Fruit fly (Drosophila melanogaster): ENCODE results near the gene AdipoR.

AdipoR gene

dm6 chr3R:22580546-22580945, 32.9 kb upstream of the AdipoR start, which contains the start of gene CSN6 (continued):
- no peak for TF ChIP-seq Hr51 (GFP tag; optimal IDR thresholded peaks at IDR 0.05)
- TF ChIP-seq Sin3A (optimal IDR thresholded peaks at IDR 0.05) = peak; percentile 37
- TF ChIP-seq hkb (optimal IDR thresholded peaks at IDR 0.05) = peak; percentile 29
- no peak for TF ChIP-seq hkb (GFP tag; IDR thresholded peaks at IDR 0.05)
- no peak for TF ChIP-seq dimm (GFP tag; IDR thresholded peaks at IDR 0.05)
- TF ChIP-seq Dp (GFP tag; optimal IDR thresholded peaks at IDR 0.05) = peak; percentile 87
- no peak for TF ChIP-seq cad (GFP tag; optimal IDR thresholded peaks at IDR 0.05)
- TF ChIP-seq Sry-δ (GFP tag; optimal IDR thresholded peaks at IDR 0.05) = peak; percentile 91
- TF ChIP-seq GATAe (GFP tag; conservative IDR thresholded peaks at IDR 0.05) = peak; percentile 61
- TF ChIP-seq CG13123 (GFP tag; optimal IDR thresholded peaks at IDR 0.05) = no peak
- TF ChIP-seq CG15073 (GFP tag; optimal IDR thresholded peaks at IDR 0.05) = no peak
- TF ChIP-seq CG10366 (GFP tag; IDR thresholded peaks at IDR 0.05) = no peak
- TF ChIP-seq Sry-β (GFP tag; optimal IDR thresholded peaks at IDR 0.05) = no peak
- no peak for TF ChIP-seq CG8359 (GFP tag; optimal IDR thresholded peaks at IDR 0.05; ENCODE audit: borderline replicate concordance)
- TF ChIP-seq bbx (GFP tag; IDR thresholded peaks at IDR 0.05; ENCODE audit: partially characterized antibody) = peak; percentile 84
- no peak for TF ChIP-seq CG18262 (tag; optimal IDR thresholded peaks at IDR 0.05)
- peak; percentile 62; the same call in 2 of the 3 replicates for TF ChIP-seq zen2 (GFP tag; IDR thresholded peaks at IDR 0.05; ENCODE audit: partially characterized antibody)
- TF ChIP-seq ro (GFP tag; IDR thresholded peaks at IDR 0.05) = no peak
- TF ChIP-seq hbn (GFP tag; IDR thresholded peaks at IDR 0.05; ENCODE audit: partially characterized antibody) = peak; percentile 69
- TF ChIP-seq sna (GFP tag; IDR thresholded peaks at IDR 0.05; ENCODE audit: partially characterized antibody) = peak; percentile 79
- peak; percentile 84 for TF ChIP-seq amos (GFP tag; IDR thresholded peaks at IDR 0.05; ENCODE audit: partially characterized antibody)
- TF ChIP-seq ranshi (GFP tag; IDR thresholded peaks at IDR 0.05) = no peak
- peak; percentile 82 for TF ChIP-seq Scr (GFP tag; IDR thresholded peaks at IDR 0.05; ENCODE audit: partially characterized antibody)
- peak; percentile 14 for TF ChIP-seq exex (tag; optimal IDR thresholded peaks at IDR 0.05)
- TF ChIP-seq CG2116 (GFP tag; optimal IDR thresholded peaks at IDR 0.05) = peak; percentile 55
- no peak for TF ChIP-seq Dip2 (GFP tag; IDR thresholded peaks at IDR 0.05)
- TF ChIP-seq crp (GFP tag; optimal IDR thresholded peaks at IDR 0.05) = peak in 1 of 2 experiments; percentile 57
- TF ChIP-seq CG12155 (GFP tag; optimal IDR thresholded peaks at IDR 0.05) = peak; percentile 68
- TF ChIP-seq so (GFP tag; IDR thresholded peaks at IDR 0.05) = no peak
- TF ChIP-seq grau (tag; optimal IDR thresholded peaks at IDR 0.05) = peak; percentile 8
- peak; percentile 4 for TF ChIP-seq CG7928 (GFP tag; optimal IDR thresholded peaks at IDR 0.05)
- TF ChIP-seq CG12071 (GFP tag; optimal IDR thresholded peaks at IDR 0.05) = no peak
- peak; percentile 71 for TF ChIP-seq CG1603 (tag; optimal IDR thresholded peaks at IDR 0.05)
- TF ChIP-seq CG13287 (GFP tag; IDR thresholded peaks at IDR 0.05; ENCODE audit: partially characterized antibody) = peak; percentile 96
- TF ChIP-seq croc (GFP tag; conservative IDR thresholded peaks at IDR 0.05) = no peak
- no peak for TF ChIP-seq dysf (GFP tag; IDR thresholded peaks at IDR 0.05)
- TF ChIP-seq gsb (GFP tag; IDR thresholded peaks at IDR 0.05) = no peak
- no peak for TF ChIP-seq CG9437 (GFP tag; optimal IDR thresholded peaks at IDR 0.05)
- peak; percentile 27 for TF ChIP-seq CG17186 (GFP tag; optimal IDR thresholded peaks at IDR 0.05)
- no peak for TF ChIP-seq sima (GFP tag; optimal IDR thresholded peaks at IDR 0.05)
- no peak for TF ChIP-seq CG5180 (GFP tag; optimal IDR thresholded peaks at IDR 0.05)
- TF ChIP-seq pros (GFP tag; optimal IDR thresholded peaks at IDR 0.05) = no peak
- peak; percentile 69 for TF ChIP-seq HmgZ (tag; optimal IDR thresholded peaks at IDR 0.05)
- TF ChIP-seq CG34376 (GFP tag; optimal IDR thresholded peaks at IDR 0.05) = peak; percentile 60
- peak; percentile 37 for TF ChIP-seq CG4617 (GFP tag; optimal IDR thresholded peaks at IDR 0.05; ENCODE audit: borderline replicate concordance)
- no peak for TF ChIP-seq cas (GFP tag; IDR thresholded peaks at IDR 0.05)
- TF ChIP-seq phol (tag; optimal IDR thresholded peaks at IDR 0.05) = peak; percentile 56
- TF ChIP-seq Dll (GFP tag; IDR thresholded peaks at IDR 0.05; ENCODE audit: partially characterized antibody) = peak; percentile 82
- peak; percentile 91 for TF ChIP-seq E2f2 (GFP tag; IDR thresholded peaks at IDR 0.05)
- TF ChIP-seq CG16815 (GFP tag; optimal IDR thresholded peaks at IDR 0.05) = no peak
